Worm (Caenorhabditis elegans): Measurements from ENCODE around the gene gfi-3.

ce11 chrX:14465593-14465992 is 14.8 kb upstream of the gfi-3 start, which contains the start of gene M163.22:
- TF ChIP-seq atf-7 (tag; optimal IDR thresholded peaks at IDR 0.05) (no peak), pha-4 (tag; optimal IDR thresholded peaks at IDR 0.05) (no peak), repo-1 (tag; optimal IDR thresholded peaks at IDR 0.05) (no peak), efl-1 (GFP tag; optimal IDR thresholded peaks at IDR 0.05) (no peak), ztf-3 (GFP tag; optimal IDR thresholded peaks at IDR 0.05) (no peak), lin-35 (GFP tag; optimal IDR thresholded peaks at IDR 0.05) (no peak)
